Fruit fly (Drosophila melanogaster): Measurements from ENCODE around the gene CG5103.

The CG5103 gene

DNA sequence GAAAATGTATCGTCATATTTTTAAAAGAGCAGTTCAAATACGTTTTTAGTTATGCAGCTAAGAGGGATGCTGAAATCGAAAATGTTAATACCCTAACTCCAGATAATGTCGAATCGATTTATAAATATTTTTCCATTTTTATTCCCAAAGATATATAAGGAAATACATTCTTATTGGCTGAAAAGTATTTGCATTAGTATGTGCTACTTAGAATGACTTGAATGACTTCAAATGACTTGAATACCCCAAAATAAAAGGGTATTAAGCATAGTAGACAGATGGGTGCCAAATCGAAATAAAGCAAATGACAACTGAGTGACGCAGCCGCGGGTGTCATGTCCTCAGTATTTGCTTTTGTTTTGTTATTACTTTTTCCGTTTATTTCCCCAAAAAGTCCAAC lies 35.3 kb downstream of the CG5103 start:
- TF ChIP-seq CG7101 (tag; optimal IDR thresholded peaks at IDR 0.05) = no peak
- no peak for TF ChIP-seq CG12768 (GFP tag; optimal IDR thresholded peaks at IDR 0.05)
- no peak for TF ChIP-seq cnc (optimal IDR thresholded peaks at IDR 0.05)
- no peak for TF ChIP-seq ovo (GFP tag; optimal IDR thresholded peaks at IDR 0.05)
- no peak for TF ChIP-seq kay (GFP tag; ENCODE audit: borderline replicate concordance)
- TF ChIP-seq CG11617 (GFP tag; optimal IDR thresholded peaks at IDR 0.05) = no peak
- no peak for TF ChIP-seq CG14711 (tag; optimal IDR thresholded peaks at IDR 0.05)
- no peak for TF ChIP-seq tj (GFP tag; optimal IDR thresholded peaks at IDR 0.05)
- TF ChIP-seq CG1620 (GFP tag; optimal IDR thresholded peaks at IDR 0.05) = no peak
- TF ChIP-seq toe (GFP tag; optimal IDR thresholded peaks at IDR 0.05) = no peak
- TF ChIP-seq Clk (GFP tag; optimal IDR thresholded peaks at IDR 0.05) = no peak
- no peak for TF ChIP-seq cic (GFP tag; optimal IDR thresholded peaks at IDR 0.05)

DNA sequence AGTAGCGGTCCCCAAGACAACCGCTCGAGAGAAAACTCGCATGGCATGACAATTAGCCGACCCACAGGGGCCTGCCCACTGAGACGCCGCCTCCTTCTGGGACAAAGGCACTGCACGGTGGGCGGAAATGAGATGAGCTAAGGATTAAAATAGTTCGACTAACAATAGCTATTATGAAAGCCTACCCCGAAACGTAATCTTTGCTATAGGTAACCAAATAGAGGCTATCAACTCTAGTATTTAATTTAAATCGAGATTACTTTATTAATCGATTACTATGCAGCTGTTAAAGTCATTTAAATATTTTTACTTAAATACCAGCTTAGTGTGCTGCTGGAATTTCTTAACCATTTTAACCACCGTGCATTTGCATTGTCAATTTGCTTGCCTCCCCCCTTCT lies 37.1 kb downstream of the CG5103 start:
- no peak for TF ChIP-seq tj (GFP tag; optimal IDR thresholded peaks at IDR 0.05)
- no peak for TF ChIP-seq CG14711 (tag; optimal IDR thresholded peaks at IDR 0.05)
- no peak for TF ChIP-seq CG12768 (GFP tag; optimal IDR thresholded peaks at IDR 0.05)
- TF ChIP-seq cnc (optimal IDR thresholded peaks at IDR 0.05) = no peak
- TF ChIP-seq pad (GFP tag; optimal IDR thresholded peaks at IDR 0.05) = no peak
- TF ChIP-seq CG11617 (GFP tag; optimal IDR thresholded peaks at IDR 0.05) = no peak
- TF ChIP-seq bab1 (GFP tag; optimal IDR thresholded peaks at IDR 0.05) = no peak
- no peak for TF ChIP-seq ovo (GFP tag; optimal IDR thresholded peaks at IDR 0.05)
- TF ChIP-seq cic (GFP tag; optimal IDR thresholded peaks at IDR 0.05) = no peak
- TF ChIP-seq toe (GFP tag; optimal IDR thresholded peaks at IDR 0.05) = no peak
- no peak for TF ChIP-seq Crg-1 (GFP tag; optimal IDR thresholded peaks at IDR 0.05)
- TF ChIP-seq CG7101 (tag; optimal IDR thresholded peaks at IDR 0.05) = no peak
- TF ChIP-seq CG33017 (tag; optimal IDR thresholded peaks at IDR 0.05) = no peak
- TF ChIP-seq CG1620 (GFP tag; optimal IDR thresholded peaks at IDR 0.05) = no peak
- no peak for TF ChIP-seq Mnt (GFP tag; optimal IDR thresholded peaks at IDR 0.05)
- no peak for TF ChIP-seq kay (GFP tag; ENCODE audit: borderline replicate concordance)
- TF ChIP-seq Clk (GFP tag; optimal IDR thresholded peaks at IDR 0.05) = no peak

DNA sequence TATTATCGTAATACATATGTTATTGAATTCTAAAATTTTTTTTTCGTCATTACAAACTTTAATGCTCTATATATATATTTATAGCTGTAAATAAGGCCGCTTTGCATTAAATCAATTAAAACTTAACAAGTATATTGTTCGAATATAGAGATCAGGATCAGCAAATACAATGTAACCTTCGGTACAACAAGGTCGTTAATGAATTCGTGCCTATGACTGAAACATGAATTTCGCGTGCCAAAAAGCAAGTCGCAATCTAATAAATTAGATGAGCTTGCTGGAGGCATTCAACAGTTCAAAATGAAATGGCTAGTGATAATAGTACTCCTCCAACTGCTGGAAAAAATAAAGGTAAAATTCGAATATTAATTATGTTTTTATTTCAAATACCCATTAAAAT lies 42.3 kb downstream of the CG5103 start, which contains the start of gene CheA75a:
TSS of gene CheA75a (plus strand) at position 301 of the 400 bp plus-strand sequence.
- TF ChIP-seq ovo (GFP tag; optimal IDR thresholded peaks at IDR 0.05) = no peak
- no peak for TF ChIP-seq Crg-1 (GFP tag; optimal IDR thresholded peaks at IDR 0.05)
- no peak for TF ChIP-seq pad (GFP tag; optimal IDR thresholded peaks at IDR 0.05)
- no peak for TF ChIP-seq bab1 (GFP tag; optimal IDR thresholded peaks at IDR 0.05)
- TF ChIP-seq CG33017 (tag; optimal IDR thresholded peaks at IDR 0.05) = no peak
- TF ChIP-seq CG7045 (GFP tag; optimal IDR thresholded peaks at IDR 0.05) = no peak
- no peak for TF ChIP-seq cic (GFP tag; optimal IDR thresholded peaks at IDR 0.05)
- no peak for TF ChIP-seq CG14711 (tag; optimal IDR thresholded peaks at IDR 0.05)
- no peak for TF ChIP-seq toe (GFP tag; optimal IDR thresholded peaks at IDR 0.05)
- no peak for TF ChIP-seq CG1620 (GFP tag; optimal IDR thresholded peaks at IDR 0.05)

- TF ChIP-seq kay (GFP tag; ENCODE audit: borderline replicate concordance) (no peak), CG7101 (tag; optimal IDR thresholded peaks at IDR 0.05) (no peak), ovo (GFP tag; optimal IDR thresholded peaks at IDR 0.05) (no peak), cnc (optimal IDR thresholded peaks at IDR 0.05) (no peak), pad (GFP tag; optimal IDR thresholded peaks at IDR 0.05) (no peak), cic (GFP tag; optimal IDR thresholded peaks at IDR 0.05) (no peak)
Measured at dm6 chr3L:18250652-18251051, 43.4 kb downstream of the CG5103 start.

dm6 chr3L:18248815-18249214 lies 45.2 kb downstream of the CG5103 start:
- TF ChIP-seq cnc (optimal IDR thresholded peaks at IDR 0.05) (no peak), ovo (GFP tag; optimal IDR thresholded peaks at IDR 0.05) (no peak)

- TF ChIP-seq Mnt (GFP tag; optimal IDR thresholded peaks at IDR 0.05) (no peak), bab1 (GFP tag; optimal IDR thresholded peaks at IDR 0.05) (no peak), tj (GFP tag; optimal IDR thresholded peaks at IDR 0.05) (no peak), pad (GFP tag; optimal IDR thresholded peaks at IDR 0.05) (no peak), CG11617 (GFP tag; optimal IDR thresholded peaks at IDR 0.05) (no peak), cnc (optimal IDR thresholded peaks at IDR 0.05) (no peak), toe (GFP tag; optimal IDR thresholded peaks at IDR 0.05) (no peak), CG7101 (tag; optimal IDR thresholded peaks at IDR 0.05) (no peak), CG14711 (tag; optimal IDR thresholded peaks at IDR 0.05) (no peak), CG7045 (GFP tag; optimal IDR thresholded peaks at IDR 0.05) (no peak), Clk (GFP tag; optimal IDR thresholded peaks at IDR 0.05) (no peak), CG33017 (tag; optimal IDR thresholded peaks at IDR 0.05) (no peak), ovo (GFP tag; optimal IDR thresholded peaks at IDR 0.05) (no peak), Hr96 (GFP tag; optimal IDR thresholded peaks at IDR 0.05) (no peak), CG12768 (GFP tag; optimal IDR thresholded peaks at IDR 0.05) (no peak), cic (GFP tag; optimal IDR thresholded peaks at IDR 0.05) (no peak), CG1620 (GFP tag; optimal IDR thresholded peaks at IDR 0.05) (no peak), kay (GFP tag; ENCODE audit: borderline replicate concordance) (no peak), CG5204 (GFP tag; optimal IDR thresholded peaks at IDR 0.05) (no peak)
Measured at dm6 chr3L:18248110-18248791, 45.8 kb downstream of the CG5103 start.

DNA sequence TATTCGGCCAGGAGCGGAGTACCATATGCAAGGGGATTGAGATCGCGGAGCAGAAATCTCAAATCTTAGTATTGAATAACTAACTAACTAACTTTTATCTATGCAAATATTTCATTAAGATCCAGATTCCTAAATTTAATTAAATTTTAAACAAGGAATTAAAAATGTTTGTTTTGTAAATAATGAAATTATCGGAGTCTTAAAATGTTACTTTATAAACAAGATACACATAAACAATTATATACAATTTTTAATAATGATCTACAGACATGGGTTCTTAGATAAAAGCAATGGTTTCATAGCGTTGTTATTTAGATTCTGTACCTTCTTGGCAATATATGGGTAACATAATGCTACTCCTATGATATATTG lies 48.4 kb downstream of the CG5103 start:
- TF ChIP-seq pad (GFP tag; optimal IDR thresholded peaks at IDR 0.05) = no peak
- TF ChIP-seq Mnt (GFP tag; optimal IDR thresholded peaks at IDR 0.05) = no peak
- no peak for TF ChIP-seq bab1 (GFP tag; optimal IDR thresholded peaks at IDR 0.05)
- no peak for TF ChIP-seq tj (GFP tag; optimal IDR thresholded peaks at IDR 0.05)
- no peak for TF ChIP-seq Hr96 (GFP tag; optimal IDR thresholded peaks at IDR 0.05)
- TF ChIP-seq Clk (GFP tag; optimal IDR thresholded peaks at IDR 0.05) = no peak
- TF ChIP-seq CG11617 (GFP tag; optimal IDR thresholded peaks at IDR 0.05) = no peak
- TF ChIP-seq CG7045 (GFP tag; optimal IDR thresholded peaks at IDR 0.05) = no peak
- no peak for TF ChIP-seq cnc (optimal IDR thresholded peaks at IDR 0.05)
- TF ChIP-seq toe (GFP tag; optimal IDR thresholded peaks at IDR 0.05) = no peak
- no peak for TF ChIP-seq CG5204 (GFP tag; optimal IDR thresholded peaks at IDR 0.05)

All from whole organism, adult.